Worm (Caenorhabditis elegans) whole organism, L1 larva: ENCODE results near the gene Y51H4A.1.

Experiments used
- dpl-1 ChIP-seq, 3 experiments: fragments of 150-350 bp in 2 of 3; sonication (generic microtip) in 1 of 3; optimal IDR thresholded peaks; 2 replicates each; lab custom pipeline; 2014 to 2017; ENCODE audit warnings: missing biosample characterization in 3 of 3, missing genetic modification characterization in 3 of 3, missing genetic modification reagents in 3 of 3
- elt-2 ChIP-seq: sonication (generic microtip); optimal IDR thresholded peaks from 2 replicates; lab custom pipeline; 2016; ENCODE audit warnings: missing genetic modification characterization, mild to moderate bottlenecking, inconsistent platforms, missing compliant biosample characterization, missing genetic modification reagents
- fkh-10 ChIP-seq: sonication (generic microtip); optimal IDR thresholded peaks from 2 replicates; lab custom pipeline; 2017; ENCODE audit warnings: missing biosample characterization, missing genetic modification reagents, missing genetic modification characterization
- hlh-17 ChIP-seq: fragments of 200-800 bp; sonication (Bioruptor generic); optimal IDR thresholded peaks from 2 replicates; lab custom pipeline; 2018; ENCODE audit warnings: missing genetic modification characterization, mild to moderate bottlenecking, missing compliant biosample characterization, moderate library complexity, borderline replicate concordance
- hpl-2 ChIP-seq: fragments of 150-350 bp; optimal IDR thresholded peaks from 2 replicates; lab custom pipeline; 2014; ENCODE audit warnings: missing biosample characterization, missing genetic modification reagents, missing genetic modification characterization
- lin-13 ChIP-seq: fragments of 150-350 bp; optimal IDR thresholded peaks from 2 replicates; lab custom pipeline; 2014; ENCODE audit warnings: missing biosample characterization, missing genetic modification reagents, missing genetic modification characterization
- lin-35 ChIP-seq, 2 experiments: fragments of 150-350 bp; optimal IDR thresholded peaks; 2 replicates each; lab custom pipeline; 2014; ENCODE audit warnings: missing biosample characterization in 2 of 2, missing genetic modification characterization in 2 of 2, missing genetic modification reagents in 2 of 2
- lir-3 ChIP-seq: sonication (generic microtip); optimal IDR thresholded peaks from 2 replicates; lab custom pipeline; 2016; ENCODE audit warnings: mild to moderate bottlenecking, missing genetic modification characterization, moderate library complexity, missing compliant biosample characterization; ENCODE audit not compliant: poor library complexity
- nhr-20 ChIP-seq: sonication (generic microtip); optimal IDR thresholded peaks from 2 replicates; lab custom pipeline; 2016; ENCODE audit warnings: mild to moderate bottlenecking, missing genetic modification characterization, missing compliant biosample characterization
- nhr-28 ChIP-seq: fragments of 150-350 bp; optimal IDR thresholded peaks from 2 replicates; lab custom pipeline; 2014; ENCODE audit warnings: missing biosample characterization, missing genetic modification characterization
- snpc-4 ChIP-seq: fragments of 150-350 bp; optimal IDR thresholded peaks from 2 replicates; lab custom pipeline; 2014; ENCODE audit warnings: missing biosample characterization, missing genetic modification characterization
- unc-86 ChIP-seq: sonication (generic microtip); optimal IDR thresholded peaks from 2 replicates; lab custom pipeline; 2016; ENCODE audit warnings: missing genetic modification characterization, missing compliant biosample characterization

ce11 chrIV:16446664-16447063 lies 30.4 kb downstream of the Y51H4A.1 start:
- TF ChIP-seq dpl-1 (GFP tag; optimal IDR thresholded peaks at IDR 0.05; lab: Kevin White, UChicago) (no peak), lir-3 (tag; lab: Kevin White, UChicago) (no peak), hpl-2 (no peak), lin-35 (GFP tag; optimal IDR thresholded peaks at IDR 0.05; lab: Kevin White, UChicago) (no peak), snpc-4 (no peak), hlh-17 (GFP tag; lab: Kevin White, UChicago) (no peak), elt-2 (no peak), nhr-28 (no peak), unc-86 (tag; lab: Kevin White, UChicago) (no peak), nhr-20 (tag; lab: Kevin White, UChicago) (no peak), lin-13 (no peak), fkh-10 (GFP tag; lab: Kevin White, UChicago) (no peak)
